Worm (Caenorhabditis elegans): ENCODE data around the gene swsn-4.

The swsn-4 gene

DNA sequence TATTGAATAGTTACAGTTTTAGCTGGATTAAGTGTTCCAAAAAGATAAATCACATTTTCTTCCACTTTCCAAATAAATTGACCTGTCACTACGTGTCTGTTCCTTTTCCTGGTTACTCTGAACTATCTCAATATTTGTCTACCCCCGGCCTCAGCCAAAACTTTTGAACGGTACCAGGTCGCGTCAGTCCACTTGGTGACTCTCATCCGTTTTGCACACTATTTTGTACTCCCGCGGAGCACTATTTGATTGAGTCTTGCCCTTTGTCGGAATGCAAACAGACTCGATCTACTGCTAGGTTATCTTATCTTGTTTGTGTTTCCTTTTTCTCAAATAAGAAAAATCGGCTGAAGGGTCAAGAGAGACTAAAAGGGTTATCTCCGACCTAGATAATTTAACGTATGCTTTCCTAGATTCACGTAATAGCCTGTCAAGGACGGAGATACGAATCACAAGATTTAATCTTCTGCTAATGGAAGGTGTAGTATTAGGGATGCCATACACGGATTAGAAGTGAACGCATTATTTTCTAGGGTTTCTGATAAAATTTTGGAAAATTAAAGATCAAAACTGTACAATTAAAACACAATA is 5.8 kb upstream of the swsn-4 start:
- no peak for TF ChIP-seq swsn-7 (tag; optimal IDR thresholded peaks at IDR 0.05)
- TF ChIP-seq mep-1 (tag; optimal IDR thresholded peaks at IDR 0.05): peak; percentile 42
- TF ChIP-seq lin-14 (GFP tag; optimal IDR thresholded peaks at IDR 0.05): peak; percentile 67
- TF ChIP-seq elt-2 (tag; optimal IDR thresholded peaks at IDR 0.05): no peak
- TF ChIP-seq sup-37 (GFP tag; optimal IDR thresholded peaks at IDR 0.05): no peak
- TF ChIP-seq ceh-82 (tag; optimal IDR thresholded peaks at IDR 0.05): no peak
- no peak for TF ChIP-seq nhr-84 (tag; optimal IDR thresholded peaks at IDR 0.05)
- TF ChIP-seq unc-98 (GFP tag; IDR thresholded peaks at IDR 0.05): no peak
- TF ChIP-seq blmp-1 (tag; optimal IDR thresholded peaks at IDR 0.05): peak; percentile 77
- TF ChIP-seq nhr-85 (tag): peak; percentile 84
- TF ChIP-seq ceh-88 (GFP tag; IDR thresholded peaks at IDR 0.05): no peak
- no peak for TF ChIP-seq hlh-4 (tag; optimal IDR thresholded peaks at IDR 0.05)
- peak; percentile 11 for TF ChIP-seq ztf-4 (tag; optimal IDR thresholded peaks at IDR 0.05)
- peak in 2 of 6 experiments; percentile 25 to 76 for TF ChIP-seq elt-3 (tag; optimal IDR thresholded peaks at IDR 0.05)

DNA sequence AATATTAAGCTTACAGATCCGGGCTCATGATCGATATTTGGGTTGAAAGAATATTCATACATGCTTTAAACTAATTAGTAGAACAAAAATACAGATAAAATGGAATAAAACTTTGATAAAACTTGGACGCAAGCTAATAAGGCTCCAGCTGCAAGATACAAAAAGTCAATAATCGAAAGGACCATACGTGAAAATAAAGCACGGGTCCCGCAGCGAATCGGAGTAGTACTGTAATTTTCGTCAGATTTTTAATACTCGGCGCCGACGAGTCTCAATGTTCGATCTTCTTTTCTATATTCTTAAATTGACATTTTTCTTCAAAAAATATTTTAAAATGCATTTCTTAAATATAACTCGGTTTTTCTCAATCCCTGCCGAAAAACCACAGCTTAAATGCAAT is 1.1 kb upstream of the swsn-4 start, which contains the start of gene spo-11:
spo-11 (minus strand) TSS at position 189 of the 400 bp plus-strand sequence.
- TF ChIP-seq sptf-1 (tag; optimal IDR thresholded peaks at IDR 0.05) (no peak), ces-1 (GFP tag; optimal IDR thresholded peaks at IDR 0.05) (no peak), nhr-237 (tag; optimal IDR thresholded peaks at IDR 0.05) (no peak), fkh-4 (tag; optimal IDR thresholded peaks at IDR 0.05; ENCODE audit: borderline replicate concordance) (no peak), unc-98 (GFP tag; IDR thresholded peaks at IDR 0.05) (no peak)

DNA sequence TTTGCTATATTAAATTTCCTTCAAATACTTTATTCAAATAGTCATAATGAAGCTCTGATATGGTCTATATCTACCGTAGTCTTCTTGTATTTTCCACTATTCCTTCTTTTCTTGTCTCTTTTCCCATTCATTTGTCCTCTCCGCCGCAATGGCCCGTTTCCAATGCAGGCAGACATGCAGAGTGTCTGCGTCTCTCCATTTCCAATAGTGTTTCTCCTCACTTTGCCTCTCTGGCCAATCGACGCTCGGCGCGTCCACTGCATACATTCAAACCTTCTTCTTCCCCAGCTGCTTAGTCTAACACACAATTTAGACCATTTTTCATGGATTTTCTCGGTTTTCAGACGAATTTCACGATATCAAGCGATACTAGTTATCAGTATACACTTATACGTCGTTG is 624 bp upstream of the swsn-4 start:
- TF ChIP-seq fkh-8 (tag; optimal IDR thresholded peaks at IDR 0.05) (peak; percentile 14), hlh-4 (tag; optimal IDR thresholded peaks at IDR 0.05) (no peak), ceh-90 (tag; optimal IDR thresholded peaks at IDR 0.05) (no peak), vab-15 (tag; optimal IDR thresholded peaks at IDR 0.05) (no peak), ceh-63 (GFP tag; optimal IDR thresholded peaks at IDR 0.05) (no peak), ceh-82 (tag; optimal IDR thresholded peaks at IDR 0.05) (peak in 1 of 3 experiments; percentile 43), mdl-1 (tag; optimal IDR thresholded peaks at IDR 0.05) (peak in 1 of 2 experiments; percentile 5), ces-1 (GFP tag; optimal IDR thresholded peaks at IDR 0.05) (no peak), nhr-19 (GFP tag; conservative IDR thresholded peaks at IDR 0.05) (peak; percentile 58; the same call in 1 of the 2 replicates), ceh-8 (GFP tag; optimal IDR thresholded peaks at IDR 0.05) (peak; percentile 14), efl-1 (optimal IDR thresholded peaks at IDR 0.05) (peak; percentile 55 to 69), efl-1 (GFP tag; optimal IDR thresholded peaks at IDR 0.05 in 1 of 2) (peak in 1 of 2 experiments; percentile 92), blmp-1 (tag; optimal IDR thresholded peaks at IDR 0.05) (no peak), nhr-47 (tag; optimal IDR thresholded peaks at IDR 0.05) (peak; percentile 38), elt-2 (tag; optimal IDR thresholded peaks at IDR 0.05) (peak; percentile 4), dpl-1 (GFP tag; optimal IDR thresholded peaks at IDR 0.05) (peak in 2 of 3 experiments; percentile 8 to 39), xbp-1 (tag; optimal IDR thresholded peaks at IDR 0.05) (peak; percentile 96), mef-2 (tag; optimal IDR thresholded peaks at IDR 0.05) (no peak), nhr-71 (tag; optimal IDR thresholded peaks at IDR 0.05) (peak; percentile 61), elt-3 (tag; optimal IDR thresholded peaks at IDR 0.05) (no peak), dsc-1 (tag; optimal IDR thresholded peaks at IDR 0.05) (peak; percentile 41), fkh-4 (tag; optimal IDR thresholded peaks at IDR 0.05; ENCODE audit: borderline replicate concordance) (no peak), nhr-237 (tag; optimal IDR thresholded peaks at IDR 0.05) (no peak), ets-5 (GFP tag; IDR thresholded peaks at IDR 0.05) (no peak), zip-4 (GFP tag; optimal IDR thresholded peaks at IDR 0.05) (no peak), F16B12.6 (tag; optimal IDR thresholded peaks at IDR 0.05) (peak; percentile 10), lsy-2 (tag; optimal IDR thresholded peaks at IDR 0.05) (peak; percentile 65 to 76), snu-23 (GFP tag; optimal IDR thresholded peaks at IDR 0.05) (peak; percentile 62), lin-35 (GFP tag; optimal IDR thresholded peaks at IDR 0.05) (peak in 1 of 2 experiments; percentile 26), zag-1 (tag; optimal IDR thresholded peaks at IDR 0.05) (no peak), pag-3 (tag; optimal IDR thresholded peaks at IDR 0.05; ENCODE audit: borderline replicate concordance, insufficient read depth) (no peak), grh-1 (GFP tag; IDR thresholded peaks at IDR 0.05) (peak; percentile 30; the same call in 1 of the 2 replicates), nhr-90 (tag; optimal IDR thresholded peaks at IDR 0.05; ENCODE audit: poor library complexity) (no peak), swsn-7 (tag; optimal IDR thresholded peaks at IDR 0.05) (peak; percentile 60), hlh-17 (GFP tag; optimal IDR thresholded peaks at IDR 0.05; ENCODE audit: borderline replicate concordance) (no peak), sox-4 (tag; optimal IDR thresholded peaks at IDR 0.05) (no peak), unc-86 (tag; optimal IDR thresholded peaks at IDR 0.05) (peak; percentile 38)

Data from whole organism, L1 larva.